Fruit fly (Drosophila melanogaster) whole organism, pupa: ENCODE measurements around the gene CG6891.
A peak's percentile ranks its signal among the peaks of the same experiment; 100 is the strongest.

ENCODE experiments used
- CG12605 ChIP-seq: fragments of 200-800 bp; sonication (Bioruptor generic); IDR thresholded peaks from 2 replicates; pipeline ENCODE4 v1.3.6; 2022; ENCODE audit warnings: missing biosample characterization, missing genetic modification characterization
- CG14655 ChIP-seq: fragments of 200-800 bp; sonication (Bioruptor generic); optimal IDR thresholded peaks from 3 replicates; lab custom pipeline; 2017; ENCODE audit warnings: mild to moderate bottlenecking, missing biosample characterization, missing genetic modification reagents, missing genetic modification characterization
- CG15710 ChIP-seq: fragments of 200-800 bp; sonication (Bioruptor generic); optimal IDR thresholded peaks from 2 replicates; lab custom pipeline; 2018; ENCODE audit warnings: missing biosample characterization, mild to moderate bottlenecking, missing genetic modification characterization, moderate library complexity
- CG17806 ChIP-seq: fragments of 200-800 bp; sonication (Bioruptor generic); optimal IDR thresholded peaks from 2 replicates; lab custom pipeline; 2018; ENCODE audit warnings: missing biosample characterization, mild to moderate bottlenecking, missing genetic modification characterization, moderate library complexity
- CG4496 ChIP-seq: fragments of 200-800 bp; sonication (Bioruptor generic); IDR thresholded peaks from 3 replicates; pipeline ENCODE4 v1.3.6; 2022; ENCODE audit warnings: missing biosample characterization, missing genetic modification characterization
- CG8301 ChIP-seq: fragments of 200-800 bp; sonication (Bioruptor generic); optimal IDR thresholded peaks from 2 replicates; lab custom pipeline; 2018; ENCODE audit warnings: missing biosample characterization, mild to moderate bottlenecking, missing genetic modification characterization
- CG9948 ChIP-seq: fragments of 200-800 bp; sonication (Bioruptor generic); optimal IDR thresholded peaks from 2 replicates; lab custom pipeline; 2018; ENCODE audit warnings: missing biosample characterization, mild to moderate bottlenecking, missing genetic modification characterization, moderate library complexity
- Pif1A ChIP-seq: fragments of 200-800 bp; sonication (Bioruptor generic); optimal IDR thresholded peaks from 3 replicates; lab custom pipeline; 2016; ENCODE audit warnings: missing biosample characterization, missing genetic modification characterization
- Pif1B ChIP-seq: fragments of 200-800 bp; sonication (Bioruptor generic); optimal IDR thresholded peaks from 3 replicates; lab custom pipeline; 2016; ENCODE audit warnings: missing biosample characterization, missing genetic modification characterization
- fd96Ca ChIP-seq: fragments of 200-800 bp; sonication (Bioruptor generic); IDR thresholded peaks from 3 replicates; pipeline ENCODE4 v1.3.6; 2022; ENCODE audit warnings: missing biosample characterization, missing genetic modification characterization

DNA sequence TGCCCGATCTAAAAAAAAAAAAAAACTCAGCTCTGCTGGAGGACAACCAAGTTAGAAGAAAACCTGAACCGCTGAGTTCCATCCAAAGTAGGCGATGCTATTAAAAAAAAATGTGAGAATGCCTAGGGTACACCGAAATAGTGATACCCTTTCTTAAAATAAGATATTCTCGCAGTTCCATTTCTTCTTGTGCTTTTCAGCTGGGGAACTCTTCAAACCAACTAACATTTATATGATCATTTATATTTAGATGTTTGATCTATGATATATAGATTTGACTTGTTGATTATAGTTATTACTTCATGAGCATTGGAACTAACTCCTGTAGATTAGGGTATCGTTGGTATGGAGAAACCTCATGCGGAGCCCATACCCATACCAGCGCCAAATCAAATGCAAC lies 25.1 kb downstream of the CG6891 start:
- TF ChIP-seq CG9948 (tag; lab: Kevin White, UChicago) (peak; percentile 81), CG17806 (tag; lab: Kevin White, UChicago) (peak; percentile 68), CG15710 (tag; lab: Kevin White, UChicago) (peak; percentile 52), fd96Ca (GFP tag; lab: Robert Waterston, UW) (peak; percentile 13; the same call in 1 of the 3 replicates), Pif1A (GFP tag; lab: Kevin White, UChicago) (peak; percentile 57), CG12605 (peak; percentile 29; the same call in 1 of the 2 replicates), CG8301 (tag; lab: Kevin White, UChicago) (peak; percentile 74), CG14655 (GFP tag; lab: Kevin White, UChicago) (peak; percentile 85), Pif1B (peak; percentile 50), CG4496 (GFP tag; lab: Robert Waterston, UW) (peak; percentile 58)
